Fruit fly (Drosophila melanogaster) whole organism, embryonic: ENCODE measurements around the gene Syx13.

Source experiments
- Ada2b ChIP-seq: fragments of 200-800 bp; sonication (Bioruptor generic); IDR thresholded peaks from 2 replicates; pipeline ENCODE4 v1.3.6; 2022; ENCODE audit warnings: missing biosample characterization, missing genetic modification characterization
- Aef1 ChIP-seq: fragments of 200-800 bp; sonication (Bioruptor generic); IDR thresholded peaks from 3 replicates; pipeline ENCODE4 v1.3.6; 2022; ENCODE audit warnings: missing biosample characterization, missing genetic modification characterization
- Antp ChIP-seq: fragments of 200-800 bp; sonication (Bioruptor generic); optimal IDR thresholded peaks from 3 replicates; lab custom pipeline; 2016; ENCODE audit warnings: missing biosample characterization, missing genetic modification characterization
- B-H2 ChIP-seq: fragments of 200-800 bp; sonication (Bioruptor generic); optimal IDR thresholded peaks from 2 replicates; lab custom pipeline; 2018; ENCODE audit warnings: missing biosample characterization, mild to moderate bottlenecking, missing genetic modification characterization
- CG10321 ChIP-seq: fragments of 200-800 bp; sonication (Bioruptor generic); IDR thresholded peaks from 2 replicates; pipeline ENCODE4 v1.3.6; 2022; ENCODE audit warnings: missing biosample characterization, missing genetic modification characterization
- CG10543 ChIP-seq: fragments of 200-800 bp; sonication (Bioruptor generic); optimal IDR thresholded peaks from 3 replicates; lab custom pipeline; 2017; ENCODE audit warnings: missing biosample characterization, mild to moderate bottlenecking, missing genetic modification characterization, moderate library complexity
- CG11695 ChIP-seq: fragments of 200-800 bp; sonication (Bioruptor generic); IDR thresholded peaks from 3 replicates; pipeline ENCODE4 v1.3.6; 2022; ENCODE audit warnings: missing biosample characterization, missing genetic modification characterization
- CG12299 ChIP-seq: fragments of 200-800 bp; sonication (Bioruptor generic); optimal IDR thresholded peaks from 2 replicates; lab custom pipeline; 2018; ENCODE audit warnings: missing biosample characterization, mild to moderate bottlenecking, missing genetic modification characterization
- CG12659 ChIP-seq: fragments of 200-800 bp; sonication (Bioruptor generic); optimal IDR thresholded peaks from 3 replicates; lab custom pipeline; 2017; ENCODE audit warnings: mild to moderate bottlenecking, missing biosample characterization, missing genetic modification reagents, missing genetic modification characterization
- CG14860 ChIP-seq: fragments of 200-800 bp; sonication (Bioruptor generic); IDR thresholded peaks from 3 replicates; pipeline ENCODE4 v1.3.6; 2022; ENCODE audit warnings: missing biosample characterization, missing genetic modification characterization; ENCODE audit not compliant: partially characterized antibody
- CG15011 ChIP-seq: fragments of 200-800 bp; sonication (Bioruptor generic); optimal IDR thresholded peaks from 3 replicates; lab custom pipeline; 2018; ENCODE audit warnings: missing biosample characterization, mild to moderate bottlenecking, missing genetic modification characterization
- CG15514 ChIP-seq: fragments of 200-800 bp; sonication (Bioruptor generic); optimal IDR thresholded peaks from 3 replicates; lab custom pipeline; 2017; ENCODE audit warnings: missing biosample characterization, missing genetic modification characterization, mild to moderate bottlenecking, moderate library complexity, missing genetic modification reagents
- CG1647 ChIP-seq: fragments of 200-800 bp; sonication (Bioruptor generic); optimal IDR thresholded peaks from 3 replicates; lab custom pipeline; 2016; ENCODE audit warnings: missing biosample characterization, missing genetic modification characterization
- CG17328 ChIP-seq: fragments of 200-800 bp; sonication (Bioruptor generic); IDR thresholded peaks from 2 replicates; pipeline ENCODE4 v1.3.6; 2022; ENCODE audit warnings: missing biosample characterization, missing genetic modification characterization
- CG2129 ChIP-seq: fragments of 200-800 bp; sonication (Bioruptor generic); IDR thresholded peaks from 2 replicates; pipeline ENCODE4 v1.3.6; 2022; ENCODE audit warnings: missing biosample characterization, missing genetic modification characterization; ENCODE audit not compliant: partially characterized antibody
- CG2712 ChIP-seq: fragments of 200-800 bp; optimal IDR thresholded peaks from 3 replicates; lab custom pipeline; 2019; ENCODE audit warnings: missing biosample characterization, mild to moderate bottlenecking, missing genetic modification characterization, moderate library complexity
- CG34224 ChIP-seq: fragments of 200-800 bp; sonication (Bioruptor generic); IDR thresholded peaks from 3 replicates; pipeline ENCODE4 v1.3.6; 2022; ENCODE audit warnings: missing biosample characterization, missing genetic modification characterization; ENCODE audit not compliant: partially characterized antibody
- CG4617 ChIP-seq: fragments of 200-800 bp; sonication (Bioruptor generic); optimal IDR thresholded peaks from 3 replicates; lab custom pipeline; 2016; ENCODE audit warnings: missing biosample characterization, missing genetic modification characterization, borderline replicate concordance
- CrebB ChIP-seq: fragments of 200-800 bp; sonication (Bioruptor generic); optimal IDR thresholded peaks from 3 replicates; lab custom pipeline; 2018; ENCODE audit warnings: missing biosample characterization, mild to moderate bottlenecking, missing genetic modification characterization
- Deaf1 ChIP-seq: fragments of 200-800 bp; optimal IDR thresholded peaks from 3 replicates; lab custom pipeline; 2019; ENCODE audit warnings: missing biosample characterization, mild to moderate bottlenecking, missing genetic modification characterization, moderate library complexity
- Dll ChIP-seq: fragments of 200-800 bp; sonication (Bioruptor generic); IDR thresholded peaks from 4 replicates; pipeline ENCODE4 v1.3.6; 2022; ENCODE audit warnings: missing biosample characterization, missing genetic modification characterization; ENCODE audit not compliant: partially characterized antibody
- H15 ChIP-seq: fragments of 200-800 bp; sonication (Bioruptor generic); IDR thresholded peaks from 3 replicates; pipeline ENCODE4 v1.3.6; 2022; ENCODE audit warnings: missing biosample characterization, missing genetic modification characterization
- Hr78 ChIP-seq, 2 experiments: fragments of 200-800 bp in 1 of 2; fragments of >200 bp in 1 of 2; sonication (Bioruptor generic) in 1 of 2; optimal IDR thresholded peaks; 2 replicates each; lab custom pipeline; 2017 to 2019; ENCODE audit warnings: missing biosample characterization in 2 of 2, missing genetic modification characterization in 2 of 2, mild to moderate bottlenecking in 1 of 2, moderate library complexity in 1 of 2
- Jarid2 ChIP-seq: fragments of 200-800 bp; sonication (Bioruptor generic); optimal IDR thresholded peaks from 3 replicates; lab custom pipeline; 2017; ENCODE audit warnings: mild to moderate bottlenecking, missing biosample characterization, missing genetic modification reagents, missing genetic modification characterization
- MBD-R2 ChIP-seq: fragments of 200-800 bp; sonication (Bioruptor generic); IDR thresholded peaks from 2 replicates; pipeline ENCODE4 v1.3.6; 2022; ENCODE audit warnings: missing biosample characterization, missing genetic modification characterization
- Med ChIP-seq: fragments of 200-800 bp; sonication (Bioruptor generic); peaks from one replicate; lab custom pipeline; 2016; ENCODE audit warnings: missing biosample characterization, missing genetic modification characterization, mild to moderate bottlenecking, inconsistent platforms, moderate library complexity
- Nf-YB ChIP-seq: fragments of 200-800 bp; sonication (Bioruptor generic); optimal IDR thresholded peaks from 3 replicates; lab custom pipeline; 2019; ENCODE audit warnings: missing biosample characterization, mild to moderate bottlenecking, missing genetic modification characterization, moderate library complexity
- Sin3A ChIP-seq: fragments of >200 bp; optimal IDR thresholded peaks from 2 replicates; lab custom pipeline; 2018
- Tbp ChIP-seq: fragments of >200 bp; optimal IDR thresholded peaks from 2 replicates; lab custom pipeline; 2018; ENCODE audit warnings: missing biosample characterization, missing genetic modification characterization
- bbx ChIP-seq: fragments of 200-800 bp; sonication (Bioruptor generic); IDR thresholded peaks from 2 replicates; pipeline ENCODE4 v1.3.6; 2022; ENCODE audit warnings: missing biosample characterization, missing genetic modification characterization; ENCODE audit not compliant: partially characterized antibody
- cg ChIP-seq: fragments of 200-800 bp; sonication (Bioruptor generic); optimal IDR thresholded peaks from 3 replicates; lab custom pipeline; 2019; ENCODE audit warnings: missing biosample characterization, mild to moderate bottlenecking, missing genetic modification characterization, moderate library complexity
- crol ChIP-seq: fragments of 200-800 bp; sonication (Bioruptor generic); IDR thresholded peaks from 2 replicates; pipeline ENCODE4 v1.3.6; 2022; ENCODE audit warnings: missing biosample characterization, missing genetic modification characterization
- dm ChIP-seq: fragments of 200-800 bp; sonication (Bioruptor generic); optimal IDR thresholded peaks from 3 replicates; lab custom pipeline; 2016; ENCODE audit warnings: missing biosample characterization, missing genetic modification characterization
- ewg ChIP-seq: fragments of 200-800 bp; sonication (Bioruptor generic); optimal IDR thresholded peaks from 3 replicates; lab custom pipeline; 2017; ENCODE audit warnings: mild to moderate bottlenecking, missing biosample characterization, missing genetic modification reagents, missing genetic modification characterization
- gcm ChIP-seq: fragments of 200-800 bp; sonication (Bioruptor generic); optimal IDR thresholded peaks from 2 replicates; lab custom pipeline; 2019; ENCODE audit warnings: missing biosample characterization, mild to moderate bottlenecking, missing genetic modification characterization, moderate library complexity
- kay ChIP-seq: fragments of 200-800 bp; sonication (Bioruptor generic); optimal IDR thresholded peaks from 2 replicates; lab custom pipeline; 2016; ENCODE audit warnings: missing biosample characterization, missing genetic modification characterization
- lab ChIP-seq: fragments of 200-800 bp; sonication (Bioruptor generic); optimal IDR thresholded peaks from 3 replicates; lab custom pipeline; 2017; ENCODE audit warnings: missing biosample characterization, missing genetic modification characterization, mild to moderate bottlenecking, moderate library complexity, missing genetic modification reagents
- nerfin-2 ChIP-seq: fragments of 200-800 bp; sonication (Bioruptor generic); IDR thresholded peaks from 2 replicates; pipeline ENCODE4 v1.3.6; 2022; ENCODE audit warnings: missing biosample characterization, missing genetic modification characterization; ENCODE audit not compliant: partially characterized antibody
- nmo ChIP-seq: fragments of 200-800 bp; sonication (Bioruptor generic); optimal IDR thresholded peaks from 2 replicates; lab custom pipeline; 2018; ENCODE audit warnings: missing biosample characterization, mild to moderate bottlenecking, missing genetic modification characterization, moderate library complexity
- onecut ChIP-seq: fragments of 200-800 bp; sonication (Bioruptor generic); IDR thresholded peaks from 2 replicates; pipeline ENCODE4 v1.3.6; 2022; ENCODE audit warnings: missing biosample characterization, missing genetic modification characterization
- phol ChIP-seq: fragments of 200-800 bp; sonication (Bioruptor generic); optimal IDR thresholded peaks from 3 replicates; lab custom pipeline; 2018; ENCODE audit warnings: missing biosample characterization, mild to moderate bottlenecking, missing genetic modification characterization, moderate library complexity
- prd ChIP-seq, 3 experiments: fragments of >200 bp in 2 of 3; fragments of 200-800 bp in 1 of 3; sonication (Bioruptor generic) in 1 of 3; optimal IDR thresholded peaks in 2 of 3; IDR thresholded peaks in 1 of 3; 2 replicates in 2 of 3; 3 replicates in 1 of 3; pipeline versions ENCODE4 v1.3.6 to Lab custom; 2017 to 2022; ENCODE audit warnings: missing biosample characterization in 1 of 3, missing genetic modification characterization in 1 of 3
- pzg ChIP-seq: fragments of 200-800 bp; sonication (Bioruptor generic); optimal IDR thresholded peaks from 3 replicates; lab custom pipeline; 2018; ENCODE audit warnings: missing biosample characterization, mild to moderate bottlenecking, missing genetic modification characterization, moderate library complexity
- salm ChIP-seq: fragments of 200-800 bp; sonication (Bioruptor generic); optimal IDR thresholded peaks from 2 replicates; lab custom pipeline; 2018; ENCODE audit warnings: missing biosample characterization, mild to moderate bottlenecking, missing genetic modification characterization
- sd ChIP-seq: fragments of 200-800 bp; sonication (Bioruptor generic); optimal IDR thresholded peaks from 3 replicates; lab custom pipeline; 2018; ENCODE audit warnings: missing biosample characterization, mild to moderate bottlenecking, missing genetic modification characterization, moderate library complexity
- seq ChIP-seq: fragments of 200-800 bp; sonication (Bioruptor generic); IDR thresholded peaks from 2 replicates; pipeline ENCODE4 v1.3.6; 2022; ENCODE audit warnings: missing biosample characterization, missing genetic modification characterization
- ttk ChIP-seq: fragments of 200-800 bp; sonication (Bioruptor generic); IDR thresholded peaks from 2 replicates; pipeline ENCODE4 v2.1.2; 2022; ENCODE audit warnings: missing biosample characterization, missing genetic modification characterization
- wek ChIP-seq: fragments of 200-800 bp; sonication (Bioruptor generic); optimal IDR thresholded peaks from 3 replicates; lab custom pipeline; 2018; ENCODE audit warnings: missing biosample characterization, mild to moderate bottlenecking, missing genetic modification characterization, moderate library complexity

Syx13 gene

dm6 chr3L:13044335-13044814, at the start of gene Syx13 (continued):
- TF ChIP-seq CG34224 (GFP tag; lab: Robert Waterston, UW) = peak; percentile 61; the same call in 2 of the 3 replicates
- peak; percentile 41 for TF ChIP-seq CG2712
- peak; percentile 57 for TF ChIP-seq kay (GFP tag; lab: Kevin White, UChicago)
- peak; percentile 58 for TF ChIP-seq nerfin-2
- no peak for TF ChIP-seq prd (optimal IDR thresholded peaks at IDR 0.05; lab: Kevin White, UChicago)
- TF ChIP-seq prd (GFP tag; IDR thresholded peaks at IDR 0.05; lab: Robert Waterston, UW) = no peak
- TF ChIP-seq pzg (GFP tag; lab: Kevin White, UChicago) = peak; percentile 87
- TF ChIP-seq CG15514 (GFP tag; lab: Kevin White, UChicago) = peak; percentile 68
- TF ChIP-seq CG11695 = 0 out of 3 replicates have a peak, but pooled peaks have one; percentile 14
- no peak for TF ChIP-seq wek
- peak; percentile 79 for TF ChIP-seq Med (GFP tag; lab: Kevin White, UChicago)
- TF ChIP-seq CG15011 (GFP tag; lab: Kevin White, UChicago) = no peak
- TF ChIP-seq CG14860 (GFP tag; lab: Robert Waterston, UW) = peak; percentile 75
- peak; percentile 12 for TF ChIP-seq ewg (GFP tag; lab: Kevin White, UChicago)
- TF ChIP-seq lab (GFP tag; lab: Kevin White, UChicago) = peak; percentile 39
- TF ChIP-seq CG4617 (GFP tag; lab: Kevin White, UChicago) = peak; percentile 84
- peak; percentile 92 for TF ChIP-seq crol
- peak; percentile 84 for TF ChIP-seq bbx (GFP tag; lab: Robert Waterston, UW)
- TF ChIP-seq Antp (GFP tag; lab: Kevin White, UChicago) = no peak
- 0 out of 2 replicates have a peak, but pooled peaks have one; percentile 43 for TF ChIP-seq seq (GFP tag; lab: Robert Waterston, UW)
- peak; percentile 57 for TF ChIP-seq Deaf1 (tag; lab: Kevin White, UChicago)
- peak; percentile 26 for TF ChIP-seq dm
- TF ChIP-seq Hr78 (GFP tag; optimal IDR thresholded peaks at IDR 0.05; lab: Kevin White, UChicago) = peak in 1 of 2 experiments; percentile 1
- peak; percentile 35 for TF ChIP-seq nmo (GFP tag; lab: Kevin White, UChicago)
- TF ChIP-seq B-H2 = peak; percentile 13
- peak; percentile 34 for TF ChIP-seq phol (tag; lab: Kevin White, UChicago)
- TF ChIP-seq Sin3A = peak; percentile 57
- peak; percentile 81 for TF ChIP-seq MBD-R2 (GFP tag; lab: Robert Waterston, UW)
- TF ChIP-seq CG12659 (GFP tag; lab: Kevin White, UChicago) = peak; percentile 84
- no peak for TF ChIP-seq CG17328 (GFP tag; lab: Robert Waterston, UW)
- TF ChIP-seq CG1647 (GFP tag; lab: Kevin White, UChicago) = no peak
- peak; percentile 76 for TF ChIP-seq Dll
- TF ChIP-seq onecut (GFP tag; lab: Robert Waterston, UW) = peak; percentile 62
- TF ChIP-seq H15 (GFP tag; lab: Robert Waterston, UW) = no peak
- no peak for TF ChIP-seq Nf-YB
- no peak for TF ChIP-seq Tbp (GFP tag; lab: Kevin White, UChicago)
- peak; percentile 73 for TF ChIP-seq gcm (GFP tag; lab: Kevin White, UChicago)
- TF ChIP-seq sd (tag; lab: Kevin White, UChicago) = peak; percentile 86
- TF ChIP-seq salm (tag; lab: Kevin White, UChicago) = peak; percentile 3
- TF ChIP-seq cg (GFP tag; lab: Kevin White, UChicago) = peak; percentile 98
- TF ChIP-seq CG12299 (tag; lab: Kevin White, UChicago) = peak; percentile 10
- peak; percentile 52 for TF ChIP-seq ttk (GFP tag; lab: Robert Waterston, UW)
- TF ChIP-seq CG10321 (GFP tag; lab: Robert Waterston, UW) = 0 out of 2 replicates have a peak, but pooled peaks have one; percentile 6
- peak; percentile 80 for TF ChIP-seq CG10543 (GFP tag; lab: Kevin White, UChicago)
- TF ChIP-seq CrebB (tag; lab: Kevin White, UChicago) = peak; percentile 14
- TF ChIP-seq CG2129 (GFP tag; lab: Robert Waterston, UW) = 0 out of 2 replicates have a peak, but pooled peaks have one; percentile 30
- no peak for TF ChIP-seq Ada2b (GFP tag; lab: Robert Waterston, UW)
- peak; percentile 39; the same call in 2 of the 3 replicates for TF ChIP-seq Aef1 (GFP tag; lab: Robert Waterston, UW)
- peak; percentile 41 for TF ChIP-seq Jarid2 (GFP tag; lab: Kevin White, UChicago)
